Worm (Caenorhabditis elegans) whole organism, late embryonic: ENCODE results near the gene scl-15.

Source experiments
- ceh-18 ChIP-seq: sonication (generic microtip); optimal IDR thresholded peaks from 2 replicates; lab custom pipeline; 2016; ENCODE audit warnings: missing genetic modification characterization, missing compliant biosample characterization
- eyg-1 ChIP-seq: sonication (generic microtip); optimal IDR thresholded peaks from 2 replicates; lab custom pipeline; 2016; ENCODE audit warnings: missing genotype, missing genetic modification characterization, missing compliant biosample characterization
- fkh-10 ChIP-seq: fragments of 150-350 bp; optimal IDR thresholded peaks from 2 replicates; lab custom pipeline; 2014; ENCODE audit warnings: missing biosample characterization, missing genetic modification reagents, missing genetic modification characterization
- madf-2 ChIP-seq: sonication (generic microtip); optimal IDR thresholded peaks from 2 replicates; lab custom pipeline; 2017; ENCODE audit warnings: missing genetic modification characterization, missing compliant biosample characterization
- odd-2 ChIP-seq: sonication (generic microtip); optimal IDR thresholded peaks from 2 replicates; lab custom pipeline; 2017; ENCODE audit warnings: antibody characterized with exemption, mild to moderate bottlenecking, missing genetic modification characterization, missing compliant biosample characterization
- rnt-1 ChIP-seq: sonication (generic microtip); optimal IDR thresholded peaks from 2 replicates; lab custom pipeline; 2016; ENCODE audit warnings: missing genetic modification characterization, missing compliant biosample characterization
- tbx-7 ChIP-seq: sonication (generic microtip); optimal IDR thresholded peaks from 2 replicates; lab custom pipeline; 2016; ENCODE audit warnings: missing genotype, missing genetic modification characterization, missing compliant biosample characterization

DNA sequence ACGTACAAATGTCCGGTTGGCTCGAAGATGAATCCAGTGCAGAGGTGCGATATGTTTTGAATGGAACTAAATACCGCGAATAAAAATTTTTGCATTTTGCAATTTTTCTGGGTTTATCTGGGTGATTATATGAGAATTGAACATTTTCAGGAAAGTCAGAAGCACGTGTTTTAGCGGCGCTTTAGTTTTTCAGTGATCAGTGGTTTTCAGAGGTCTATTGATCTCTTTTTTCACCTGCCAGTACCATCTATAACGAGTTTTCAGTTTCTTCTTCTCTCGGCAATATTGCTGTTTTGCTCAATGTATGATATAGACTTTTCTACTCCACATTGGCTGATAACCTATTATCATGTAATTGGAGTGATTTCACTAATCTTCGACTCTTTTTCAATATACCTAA is 2.6 kb upstream of the scl-15 start, which contains the start of gene sri-63:
- TF ChIP-seq eyg-1 (tag; lab: Kevin White, UChicago) (no peak), madf-2 (no peak), tbx-7 (tag; lab: Kevin White, UChicago) (no peak), fkh-10 (no peak), ceh-18 (no peak), rnt-1 (no peak), odd-2 (no peak)
